Worm (Caenorhabditis elegans) whole organism, late embryonic: ENCODE measurements around the gene C32C4.16.

ENCODE experiments used
- C08G9.2 ChIP-seq: sonication (generic microtip); optimal IDR thresholded peaks from 2 replicates; lab custom pipeline; 2016; ENCODE audit warnings: mild to moderate bottlenecking, missing genetic modification characterization, moderate library complexity, missing compliant biosample characterization
- F13H6.1 ChIP-seq: sonication (generic microtip); optimal IDR thresholded peaks from 2 replicates; lab custom pipeline; 2016; ENCODE audit warnings: missing genetic modification characterization, missing compliant biosample characterization
- K09A11.1 ChIP-seq: sonication (generic microtip); optimal IDR thresholded peaks from 2 replicates; lab custom pipeline; 2017; ENCODE audit warnings: antibody characterized with exemption, mild to moderate bottlenecking, missing genetic modification characterization, missing compliant biosample characterization; ENCODE audit not compliant: insufficient read depth
- Y22D7AL.16 ChIP-seq: sonication (generic microtip); optimal IDR thresholded peaks from 2 replicates; lab custom pipeline; 2016; ENCODE audit warnings: missing genetic modification characterization, missing compliant biosample characterization
- ahr-1 ChIP-seq: sonication (generic microtip); optimal IDR thresholded peaks from 2 replicates; lab custom pipeline; 2016; ENCODE audit warnings: missing genetic modification characterization, missing compliant biosample characterization
- ceh-19 ChIP-seq: fragments of 200-800 bp; sonication (Bioruptor generic); optimal IDR thresholded peaks from 2 replicates; lab custom pipeline; 2018; ENCODE audit warnings: mild to moderate bottlenecking, missing genetic modification characterization, missing compliant biosample characterization
- ceh-30 ChIP-seq: fragments of 150-350 bp; optimal IDR thresholded peaks from 2 replicates; lab custom pipeline; 2014; ENCODE audit warnings: missing biosample characterization, missing genetic modification characterization
- ceh-31 ChIP-seq: sonication (generic microtip); optimal IDR thresholded peaks from 2 replicates; lab custom pipeline; 2016; ENCODE audit warnings: missing genetic modification characterization, missing compliant biosample characterization
- ceh-45 ChIP-seq: fragments of 200-800 bp; sonication (Bioruptor generic); IDR thresholded peaks from 2 replicates; pipeline ENCODE4 v1.3.6; 2022; ENCODE audit warnings: missing genetic modification reagents, missing genetic modification characterization, missing compliant biosample characterization
- ceh-6 ChIP-seq: fragments of 200-800 bp; sonication (Bioruptor generic); optimal IDR thresholded peaks from 2 replicates; lab custom pipeline; 2018; ENCODE audit warnings: mild to moderate bottlenecking, missing genetic modification characterization, missing compliant biosample characterization
- ceh-9 ChIP-seq: sonication (generic microtip); optimal IDR thresholded peaks from 2 replicates; lab custom pipeline; 2016; ENCODE audit warnings: mild to moderate bottlenecking, missing genetic modification characterization, inconsistent platforms, missing compliant biosample characterization
- che-1 ChIP-seq: sonication (generic microtip); optimal IDR thresholded peaks from 2 replicates; lab custom pipeline; 2016; ENCODE audit warnings: mild to moderate bottlenecking, missing genetic modification characterization, missing compliant biosample characterization
- dmd-4 ChIP-seq: sonication (generic microtip); optimal IDR thresholded peaks from 2 replicates; lab custom pipeline; 2016; ENCODE audit warnings: borderline replicate concordance, missing genetic modification characterization, missing compliant biosample characterization
- fkh-10 ChIP-seq: fragments of 150-350 bp; optimal IDR thresholded peaks from 2 replicates; lab custom pipeline; 2014; ENCODE audit warnings: missing biosample characterization, missing genetic modification reagents, missing genetic modification characterization
- gmeb-2 ChIP-seq: sonication (generic microtip); optimal IDR thresholded peaks from 2 replicates; lab custom pipeline; 2016; ENCODE audit warnings: missing genetic modification characterization, inconsistent platforms, missing compliant biosample characterization
- hlh-13 ChIP-seq: fragments of 200-800 bp; sonication (Bioruptor generic); optimal IDR thresholded peaks from 2 replicates; lab custom pipeline; 2018; ENCODE audit warnings: mild to moderate bottlenecking, missing genetic modification characterization, missing compliant biosample characterization
- hlh-15 ChIP-seq: sonication (generic microtip); optimal IDR thresholded peaks from 2 replicates; lab custom pipeline; 2016; ENCODE audit warnings: missing genetic modification characterization, missing compliant biosample characterization
- hlh-6 ChIP-seq: sonication (generic microtip); optimal IDR thresholded peaks from 2 replicates; lab custom pipeline; 2016; ENCODE audit warnings: missing genotype, missing genetic modification characterization, missing compliant biosample characterization
- lin-11 ChIP-seq: fragments of 200-800 bp; sonication (Bioruptor generic); optimal IDR thresholded peaks from 2 replicates; lab custom pipeline; 2018; ENCODE audit warnings: mild to moderate bottlenecking, missing genetic modification characterization, missing compliant biosample characterization
- madf-2 ChIP-seq: sonication (generic microtip); optimal IDR thresholded peaks from 2 replicates; lab custom pipeline; 2017; ENCODE audit warnings: missing genetic modification characterization, missing compliant biosample characterization
- mec-3 ChIP-seq: sonication (generic microtip); optimal IDR thresholded peaks from 2 replicates; lab custom pipeline; 2016; ENCODE audit warnings: borderline replicate concordance, missing genetic modification characterization, missing compliant biosample characterization
- nfya-1 ChIP-seq: sonication (generic microtip); optimal IDR thresholded peaks from 2 replicates; lab custom pipeline; 2017; ENCODE audit warnings: missing genetic modification characterization, mild to moderate bottlenecking, missing compliant biosample characterization, antibody characterized with exemption, moderate library complexity
- nhr-232 ChIP-seq: sonication (generic microtip); optimal IDR thresholded peaks from 2 replicates; lab custom pipeline; 2016; ENCODE audit warnings: missing genetic modification characterization, missing compliant biosample characterization
- npax-4 ChIP-seq: sonication (generic microtip); optimal IDR thresholded peaks from 2 replicates; lab custom pipeline; 2016; ENCODE audit warnings: missing genetic modification characterization, missing compliant biosample characterization
- odd-2 ChIP-seq: sonication (generic microtip); optimal IDR thresholded peaks from 2 replicates; lab custom pipeline; 2017; ENCODE audit warnings: antibody characterized with exemption, mild to moderate bottlenecking, missing genetic modification characterization, missing compliant biosample characterization
- pat-9 ChIP-seq: fragments of 200-800 bp; sonication (Bioruptor generic); optimal IDR thresholded peaks from 2 replicates; lab custom pipeline; 2018; ENCODE audit warnings: mild to moderate bottlenecking, missing genetic modification characterization, moderate library complexity, missing compliant biosample characterization
- pha-2 ChIP-seq: sonication (generic microtip); optimal IDR thresholded peaks from 2 replicates; lab custom pipeline; 2017; ENCODE audit warnings: mild to moderate bottlenecking, missing genetic modification characterization, missing compliant biosample characterization
- pha-4 ChIP-seq: fragments of 150-350 bp; optimal IDR thresholded peaks from 2 replicates; lab custom pipeline; 2018; ENCODE audit warnings: missing biosample characterization, missing genetic modification reagents, missing genetic modification characterization
- pqm-1 ChIP-seq: sonication (generic microtip); optimal IDR thresholded peaks from 2 replicates; lab custom pipeline; 2016; ENCODE audit warnings: missing genetic modification characterization, missing compliant biosample characterization
- pros-1 ChIP-seq: fragments of 150-350 bp; optimal IDR thresholded peaks from 2 replicates; lab custom pipeline; 2014; ENCODE audit warnings: missing biosample characterization, missing genetic modification reagents, missing genetic modification characterization
- rnt-1 ChIP-seq: sonication (generic microtip); optimal IDR thresholded peaks from 2 replicates; lab custom pipeline; 2016; ENCODE audit warnings: missing genetic modification characterization, missing compliant biosample characterization
- sdc-2 ChIP-seq: sonication (generic microtip); optimal IDR thresholded peaks from 2 replicates; lab custom pipeline; 2016; ENCODE audit warnings: missing genotype, missing genetic modification characterization, missing compliant biosample characterization
- sox-2 ChIP-seq: fragments of 200-800 bp; sonication (Bioruptor generic); IDR thresholded peaks from 2 replicates; pipeline ENCODE4 v1.3.6; 2022; ENCODE audit warnings: missing genetic modification reagents, missing genetic modification characterization, missing compliant biosample characterization
- syd-9 ChIP-seq: sonication (generic microtip); optimal IDR thresholded peaks from 2 replicates; lab custom pipeline; 2016; ENCODE audit warnings: mild to moderate bottlenecking, missing genetic modification characterization, moderate library complexity, missing compliant biosample characterization
- tbx-7 ChIP-seq: sonication (generic microtip); optimal IDR thresholded peaks from 2 replicates; lab custom pipeline; 2016; ENCODE audit warnings: missing genotype, missing genetic modification characterization, missing compliant biosample characterization
- ttx-3 ChIP-seq: sonication (generic microtip); optimal IDR thresholded peaks from 2 replicates; lab custom pipeline; 2016; ENCODE audit warnings: missing genetic modification reagents, missing genetic modification characterization, missing compliant biosample characterization
- unc-55 ChIP-seq: sonication (generic microtip); optimal IDR thresholded peaks from 2 replicates; lab custom pipeline; 2017; ENCODE audit warnings: missing biosample characterization, missing genetic modification reagents, missing genetic modification characterization
- unc-86 ChIP-seq: sonication (generic microtip); optimal IDR thresholded peaks from 2 replicates; lab custom pipeline; 2016; ENCODE audit warnings: missing genetic modification characterization, missing compliant biosample characterization
- ztf-16 ChIP-seq: sonication (generic microtip); optimal IDR thresholded peaks from 2 replicates; lab custom pipeline; 2017; ENCODE audit warnings: missing genetic modification characterization, missing compliant biosample characterization

The C32C4.16 gene

DNA sequence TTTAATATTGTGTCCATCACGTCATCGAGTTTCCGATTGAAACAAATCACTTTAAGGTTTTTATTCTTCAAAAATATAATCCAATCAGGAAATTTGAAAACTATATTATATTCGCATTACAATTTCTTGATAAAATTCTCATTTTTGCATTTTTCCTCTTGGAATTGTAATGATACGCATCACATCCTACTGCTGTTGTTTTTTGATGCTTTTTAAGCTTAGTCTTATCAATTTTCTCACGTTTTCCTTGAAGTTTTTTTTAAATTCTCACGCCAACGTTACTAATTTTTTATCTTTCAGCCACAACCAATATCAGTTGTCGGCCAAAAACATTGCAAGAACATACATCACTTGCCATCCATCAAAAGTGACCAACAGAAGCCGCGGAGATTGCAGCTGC, 34.8 kb downstream of the C32C4.16 start, which contains the start of gene gsp-1:
Gene gsp-1 (plus strand): TSS at position 301 of the 400 bp plus-strand sequence.
- TF ChIP-seq ceh-45 (no peak), pha-4 (no peak), mec-3 (tag; lab: Kevin White, UChicago) (no peak), nfya-1 (tag; lab: Kevin White, UChicago) (no peak), unc-86 (tag; lab: Kevin White, UChicago) (no peak), pqm-1 (tag; lab: Kevin White, UChicago) (no peak), pha-2 (tag; lab: Kevin White, UChicago) (no peak), che-1 (no peak), hlh-15 (tag; lab: Kevin White, UChicago) (no peak), hlh-13 (GFP tag; lab: Kevin White, UChicago) (no peak), Y22D7AL.16 (no peak)

DNA sequence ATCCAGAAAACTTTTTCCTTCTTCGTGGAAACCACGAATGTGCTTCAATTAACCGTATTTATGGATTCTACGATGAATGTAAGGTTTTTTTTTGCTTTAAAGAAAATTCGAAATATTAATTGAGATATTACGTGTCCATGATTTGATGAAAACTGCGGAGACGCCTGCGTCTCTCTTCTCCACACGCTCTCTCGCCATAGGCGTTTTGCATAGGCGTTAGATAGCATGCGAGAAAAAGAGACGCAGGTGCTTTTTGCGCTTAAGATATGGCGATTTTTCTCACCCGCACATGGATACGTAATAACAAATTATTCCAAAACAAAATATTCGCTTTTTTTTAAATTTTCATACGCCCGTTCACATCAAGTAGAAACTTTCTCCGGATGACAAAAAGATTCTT, 36.1 kb downstream of the C32C4.16 start:
- TF ChIP-seq mec-3 (tag; lab: Kevin White, UChicago): no peak
- no peak for TF ChIP-seq K09A11.1
- TF ChIP-seq hlh-15 (tag; lab: Kevin White, UChicago): no peak
- no peak for TF ChIP-seq sox-2 (GFP tag; lab: Robert Waterston, UW)
- TF ChIP-seq Y22D7AL.16: no peak
- TF ChIP-seq nhr-232 (tag; lab: Kevin White, UChicago): no peak
- no peak for TF ChIP-seq npax-4 (tag; lab: Kevin White, UChicago)
- no peak for TF ChIP-seq ttx-3 (tag; lab: Kevin White, UChicago)
- TF ChIP-seq ceh-31: no peak
- no peak for TF ChIP-seq syd-9 (tag; lab: Kevin White, UChicago)
- no peak for TF ChIP-seq madf-2
- no peak for TF ChIP-seq ahr-1 (tag; lab: Kevin White, UChicago)
- TF ChIP-seq sdc-2 (tag; lab: Kevin White, UChicago): no peak
- no peak for TF ChIP-seq ceh-6 (GFP tag; lab: Kevin White, UChicago)
- TF ChIP-seq ceh-9 (tag; lab: Kevin White, UChicago): no peak
- no peak for TF ChIP-seq tbx-7
- no peak for TF ChIP-seq unc-55 (GFP tag; lab: Kevin White, UChicago)
- TF ChIP-seq gmeb-2 (tag; lab: Kevin White, UChicago): no peak
- TF ChIP-seq pros-1 (tag; lab: Kevin White, UChicago): no peak
- TF ChIP-seq unc-86 (tag; lab: Kevin White, UChicago): no peak

DNA sequence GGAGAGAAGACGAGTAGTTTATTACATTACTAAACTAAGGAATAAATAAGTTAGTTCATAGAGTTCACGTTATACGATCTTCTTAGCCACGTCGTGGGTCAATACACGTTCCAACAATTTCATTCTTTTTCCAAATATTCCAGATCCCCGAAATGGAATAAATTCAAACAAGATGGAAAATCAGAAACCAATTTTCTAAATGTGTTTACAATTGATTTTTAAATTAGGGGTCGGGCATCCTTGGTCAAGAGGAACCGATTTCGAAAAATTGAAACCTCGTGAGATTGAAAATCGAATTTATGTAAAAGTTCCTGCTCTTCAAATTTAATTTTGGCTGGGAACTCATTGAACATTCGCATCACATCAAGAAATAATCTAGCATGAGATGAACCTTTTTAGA, 37.4 kb downstream of the C32C4.16 start:
- TF ChIP-seq pat-9 (tag; lab: Kevin White, UChicago) (no peak), odd-2 (tag; lab: Kevin White, UChicago) (no peak), hlh-6 (tag; lab: Kevin White, UChicago) (no peak), ceh-19 (GFP tag; lab: Kevin White, UChicago) (no peak), ttx-3 (tag; lab: Kevin White, UChicago) (no peak), npax-4 (tag; lab: Kevin White, UChicago) (no peak), C08G9.2 (no peak), ceh-30 (no peak), rnt-1 (tag; lab: Kevin White, UChicago) (no peak), fkh-10 (GFP tag; lab: Kevin White, UChicago) (no peak), pha-2 (tag; lab: Kevin White, UChicago) (no peak), lin-11 (tag; lab: Kevin White, UChicago) (no peak), F13H6.1 (tag; lab: Kevin White, UChicago) (no peak), pros-1 (tag; lab: Kevin White, UChicago) (no peak), ztf-16 (tag; lab: Kevin White, UChicago) (no peak), dmd-4 (tag; lab: Kevin White, UChicago) (no peak)
- TF ChIP-seq, all 69 proteins: peak for 0
